Worm (Caenorhabditis elegans) whole organism, L4 larva: ENCODE data around the gene F11A10.6.

Experiments used
- F10B5.3 ChIP-seq: sonication (generic microtip); optimal IDR thresholded peaks from 2 replicates; lab custom pipeline; 2016; ENCODE audit warnings: mild to moderate bottlenecking, missing genetic modification characterization, missing compliant biosample characterization
- F26F4.8 ChIP-seq: fragments of 200-800 bp; sonication (Bioruptor generic); conservative IDR thresholded peaks from 2 replicates; pipeline ENCODE4 v1.3.6; 2022; ENCODE audit warnings: missing genetic modification characterization, missing compliant biosample characterization
- Y105C5A.15 ChIP-seq: fragments of 200-800 bp; sonication (Bioruptor generic); IDR thresholded peaks from 2 replicates; pipeline ENCODE4 v1.3.6; 2022; ENCODE audit warnings: missing genetic modification characterization, missing compliant biosample characterization
- ZK337.2 ChIP-seq: fragments of 200-800 bp; sonication (Bioruptor generic); IDR thresholded peaks from 2 replicates; pipeline ENCODE4 v1.3.6; 2022; ENCODE audit warnings: missing genetic modification reagents, missing genetic modification characterization, missing compliant biosample characterization
- aha-1 ChIP-seq: fragments of 150-350 bp; peaks from one replicate; lab custom pipeline; 2014; ENCODE audit warnings: missing biosample characterization, missing genetic modification characterization
- ceh-32 ChIP-seq: sonication (generic microtip); optimal IDR thresholded peaks from 2 replicates; lab custom pipeline; 2016; ENCODE audit warnings: mild to moderate bottlenecking, missing genetic modification characterization, missing compliant biosample characterization; ENCODE audit not compliant: poor library complexity
- ceh-44 ChIP-seq: fragments of 200-800 bp; sonication (Bioruptor generic); IDR thresholded peaks from 2 replicates; pipeline ENCODE4 v1.3.6; 2022; ENCODE audit warnings: missing genetic modification reagents, missing genetic modification characterization, missing compliant biosample characterization
- ces-1 ChIP-seq: fragments of 150-350 bp; sonication (generic microtip); optimal IDR thresholded peaks from 4 replicates; lab custom pipeline; 2014; ENCODE audit warnings: missing biosample characterization, missing genetic modification reagents, missing genetic modification characterization
- ctbp-1 ChIP-seq: fragments of 200-800 bp; sonication (Bioruptor generic); IDR thresholded peaks from 2 replicates; pipeline ENCODE4 v1.3.6; 2022; ENCODE audit warnings: missing genetic modification reagents, missing genetic modification characterization, missing compliant biosample characterization
- daf-12 ChIP-seq: fragments of 150-350 bp; optimal IDR thresholded peaks from 2 replicates; lab custom pipeline; 2014; ENCODE audit warnings: missing biosample characterization, missing genetic modification reagents, missing genetic modification characterization
- dmd-9 ChIP-seq: fragments of 200-800 bp; sonication (Bioruptor generic); IDR thresholded peaks from 2 replicates; pipeline ENCODE4 v1.3.6; 2022; ENCODE audit warnings: missing genetic modification reagents, missing genetic modification characterization, missing compliant biosample characterization
- dpl-1 ChIP-seq: fragments of 150-350 bp; optimal IDR thresholded peaks from 2 replicates; lab custom pipeline; 2014; ENCODE audit warnings: missing biosample characterization, missing genetic modification reagents, missing genetic modification characterization
- duxl-1 ChIP-seq: sonication (generic microtip); optimal IDR thresholded peaks from 2 replicates; lab custom pipeline; 2016; ENCODE audit warnings: mild to moderate bottlenecking, missing genetic modification characterization, moderate library complexity, missing compliant biosample characterization; ENCODE audit not compliant: poor library complexity
- gei-8 ChIP-seq: fragments of 200-800 bp; sonication (Bioruptor generic); optimal IDR thresholded peaks from 2 replicates; lab custom pipeline; 2018; ENCODE audit warnings: mild to moderate bottlenecking, missing genetic modification characterization, missing compliant biosample characterization
- hif-1 ChIP-seq, 2 experiments: sonication (generic microtip); optimal IDR thresholded peaks; 2 replicates each; lab custom pipeline; 2016 to 2017; ENCODE audit warnings: missing compliant biosample characterization in 2 of 2, missing genetic modification characterization in 2 of 2, missing genetic modification reagents in 2 of 2, missing genotype in 2 of 2, mild to moderate bottlenecking in 1 of 2
- hlh-11 ChIP-seq: fragments of 200-800 bp; sonication (Bioruptor generic); optimal IDR thresholded peaks from 2 replicates; lab custom pipeline; 2018; ENCODE audit warnings: mild to moderate bottlenecking, missing genetic modification characterization, missing compliant biosample characterization
- hlh-30 ChIP-seq: sonication (generic microtip); optimal IDR thresholded peaks from 2 replicates; lab custom pipeline; 2017; ENCODE audit warnings: antibody characterized with exemption, mild to moderate bottlenecking, missing genetic modification characterization, missing compliant biosample characterization; ENCODE audit not compliant: insufficient read depth
- jun-1 ChIP-seq: fragments of 150-350 bp; optimal IDR thresholded peaks from 2 replicates; lab custom pipeline; 2014; ENCODE audit warnings: missing biosample characterization, missing genetic modification reagents, missing genetic modification characterization
- lim-7 ChIP-seq: fragments of 200-800 bp; sonication (Bioruptor generic); IDR thresholded peaks from 2 replicates; pipeline ENCODE4 v1.3.6; 2022; ENCODE audit warnings: missing genetic modification characterization, missing compliant biosample characterization
- lin-1 ChIP-seq: fragments of 200-800 bp; sonication (Bioruptor generic); IDR thresholded peaks from 2 replicates; pipeline ENCODE4 v1.3.6; 2022; ENCODE audit warnings: missing genetic modification reagents, missing genetic modification characterization, missing compliant biosample characterization
- lin-13 ChIP-seq: fragments of 150-350 bp; optimal IDR thresholded peaks from 2 replicates; lab custom pipeline; 2014; ENCODE audit warnings: missing biosample characterization, missing genetic modification reagents, missing genetic modification characterization
- lin-15B ChIP-seq: fragments of 150-350 bp; sonication (generic microtip); optimal IDR thresholded peaks from 3 replicates; lab custom pipeline; 2014; ENCODE audit warnings: missing biosample characterization, missing genetic modification characterization
- lin-29 ChIP-seq: fragments of 200-800 bp; sonication (Bioruptor generic); IDR thresholded peaks from 2 replicates; pipeline ENCODE4 v1.3.6; 2022; ENCODE audit warnings: missing genetic modification reagents, missing genetic modification characterization, missing compliant biosample characterization
- lir-3 ChIP-seq: sonication (generic microtip); optimal IDR thresholded peaks from 2 replicates; lab custom pipeline; 2016; ENCODE audit warnings: mild to moderate bottlenecking, missing genetic modification characterization, missing compliant biosample characterization
- mdt-29 ChIP-seq: fragments of 200-800 bp; sonication (Bioruptor generic); IDR thresholded peaks from 2 replicates; pipeline ENCODE4 v1.3.6; 2022; ENCODE audit warnings: missing genetic modification reagents, missing genetic modification characterization, missing compliant biosample characterization
- mep-1 ChIP-seq: fragments of 150-350 bp; sonication (generic microtip); optimal IDR thresholded peaks from 3 replicates; lab custom pipeline; 2014; ENCODE audit warnings: missing biosample characterization, missing genetic modification characterization
- mes-2 ChIP-seq: sonication (generic microtip); optimal IDR thresholded peaks from 2 replicates; lab custom pipeline; 2016; ENCODE audit warnings: missing genotype, mild to moderate bottlenecking, missing genetic modification characterization, missing compliant biosample characterization; ENCODE audit not compliant: poor library complexity, severe bottlenecking
- mxl-3 ChIP-seq: fragments of 200-800 bp; sonication (Bioruptor generic); optimal IDR thresholded peaks from 2 replicates; lab custom pipeline; 2018; ENCODE audit warnings: mild to moderate bottlenecking, missing genetic modification characterization, missing compliant biosample characterization
- nhr-237 ChIP-seq: sonication (generic microtip); optimal IDR thresholded peaks from 2 replicates; lab custom pipeline; 2017; ENCODE audit warnings: missing biosample characterization, missing genetic modification characterization
- nhr-25 ChIP-seq: sonication (generic microtip); optimal IDR thresholded peaks from 2 replicates; lab custom pipeline; 2017; ENCODE audit warnings: missing genetic modification characterization, mild to moderate bottlenecking, missing compliant biosample characterization, antibody characterized with exemption, moderate library complexity, borderline replicate concordance; ENCODE audit not compliant: insufficient read depth
- nhr-48 ChIP-seq: sonication (generic microtip); optimal IDR thresholded peaks from 2 replicates; lab custom pipeline; 2016; ENCODE audit warnings: mild to moderate bottlenecking, missing genetic modification characterization, missing compliant biosample characterization
- nhr-76 ChIP-seq: fragments of 150-350 bp; optimal IDR thresholded peaks from 2 replicates; lab custom pipeline; 2014; ENCODE audit warnings: missing biosample characterization, missing genetic modification characterization
- pha-4 ChIP-seq, 2 experiments: fragments of 150-350 bp in 1 of 2; fragments of 200-800 bp in 1 of 2; sonication (Bioruptor generic) in 1 of 2; IDR thresholded peaks in 1 of 2; optimal IDR thresholded peaks in 1 of 2; 2 replicates each; pipeline versions ENCODE4 v1.3.6 to Lab custom; 2014 to 2022; ENCODE audit warnings: missing genetic modification characterization in 2 of 2, missing genetic modification reagents in 2 of 2, missing biosample characterization in 1 of 2, missing compliant biosample characterization in 1 of 2
- php-3 ChIP-seq: fragments of 200-800 bp; sonication (Bioruptor generic); IDR thresholded peaks from 2 replicates; pipeline ENCODE4 v1.3.6; 2022; ENCODE audit warnings: missing genetic modification reagents, missing genetic modification characterization, missing compliant biosample characterization
- rbr-2 ChIP-seq: sonication (generic microtip); optimal IDR thresholded peaks from 2 replicates; lab custom pipeline; 2016; ENCODE audit warnings: missing genotype, missing genetic modification characterization, missing compliant biosample characterization
- set-16 ChIP-seq: fragments of 200-800 bp; sonication (Bioruptor generic); IDR thresholded peaks from 2 replicates; pipeline ENCODE4 v1.3.6; 2022; ENCODE audit warnings: missing genetic modification reagents, missing genetic modification characterization, missing compliant biosample characterization
- tag-97 ChIP-seq: fragments of 200-800 bp; sonication (Bioruptor generic); IDR thresholded peaks from 2 replicates; pipeline ENCODE4 v1.3.6; 2022; ENCODE audit warnings: missing genetic modification characterization, missing compliant biosample characterization
- tra-1 ChIP-seq: fragments of 200-800 bp; sonication (Bioruptor generic); IDR thresholded peaks from 2 replicates; pipeline ENCODE4 v1.3.6; 2022; ENCODE audit warnings: missing genetic modification reagents, missing genetic modification characterization, missing compliant biosample characterization
- unc-62 ChIP-seq, 3 experiments: fragments of 150-350 bp in 1 of 3; sonication (generic microtip); optimal IDR thresholded peaks in 2 of 3; peaks in 1 of 3; 1 replicate in 1 of 3; 2 replicates in 2 of 3; lab custom pipeline; 2014 to 2017; ENCODE audit warnings: missing biosample characterization in 3 of 3, missing genetic modification characterization in 3 of 3, missing genetic modification reagents in 3 of 3, missing genotype in 1 of 3
- zip-2 ChIP-seq: fragments of 150-350 bp; optimal IDR thresholded peaks from 2 replicates; lab custom pipeline; 2014; ENCODE audit warnings: missing biosample characterization, missing genetic modification characterization
- ztf-11 ChIP-seq: fragments of 150-350 bp; optimal IDR thresholded peaks from 2 replicates; lab custom pipeline; 2014; ENCODE audit warnings: missing biosample characterization, missing genetic modification characterization
- ztf-7 ChIP-seq: fragments of 150-350 bp; optimal IDR thresholded peaks from 2 replicates; lab custom pipeline; 2014; ENCODE audit warnings: missing biosample characterization, missing genetic modification characterization

The F11A10.6 gene

DNA sequence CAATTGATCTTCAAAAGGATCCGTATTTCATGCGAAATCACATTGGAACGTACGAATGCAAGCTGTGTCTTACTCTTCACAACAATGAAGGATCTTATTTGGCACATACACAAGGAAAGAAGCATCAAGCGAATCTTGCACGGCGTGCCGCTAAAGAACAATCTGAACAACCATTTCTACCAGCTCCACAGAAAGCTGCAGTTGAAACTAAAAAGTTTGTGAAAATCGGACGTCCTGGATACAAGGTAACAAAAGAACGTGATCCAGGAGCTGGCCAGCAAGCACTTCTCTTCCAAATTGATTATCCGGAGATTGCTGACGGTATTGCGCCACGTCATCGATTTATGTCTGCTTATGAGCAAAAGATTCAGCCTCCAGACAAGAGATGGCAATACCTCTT, 4.9 kb downstream of the F11A10.6 start:
- TF ChIP-seq tra-1 (no peak), set-16 (GFP tag; lab: Robert Waterston, UW) (no peak), unc-62 (GFP tag; optimal IDR thresholded peaks at IDR 0.05 in 1 of 2; lab: Kevin White, UChicago) (peak in 1 of 2 experiments; percentile 92), unc-62 (tag; optimal IDR thresholded peaks at IDR 0.05; lab: Kevin White, UChicago) (no peak), nhr-76 (tag; lab: Kevin White, UChicago) (no peak), daf-12 (tag; lab: Kevin White, UChicago) (no peak), mdt-29 (GFP tag; lab: Robert Waterston, UW) (no peak), nhr-48 (tag; lab: Kevin White, UChicago) (no peak)

- TF ChIP-seq daf-12 (tag; lab: Kevin White, UChicago): no peak
- 0 out of 2 replicates have a peak, but pooled peaks have one; percentile 11 for TF ChIP-seq pha-4 (GFP tag; IDR thresholded peaks at IDR 0.05; lab: Robert Waterston, UW)
- TF ChIP-seq pha-4 (tag; optimal IDR thresholded peaks at IDR 0.05; lab: Kevin White, UChicago): no peak
- no peak for TF ChIP-seq php-3 (GFP tag; lab: Robert Waterston, UW)
- TF ChIP-seq nhr-237 (tag; lab: Kevin White, UChicago): no peak
- no peak for TF ChIP-seq tag-97 (GFP tag; lab: Robert Waterston, UW)
- TF ChIP-seq lir-3: no peak
- TF ChIP-seq aha-1: peak; percentile 71
- TF ChIP-seq Y105C5A.15: no peak
- TF ChIP-seq ctbp-1 (GFP tag; lab: Robert Waterston, UW): no peak
- no peak for TF ChIP-seq ZK337.2
- no peak for TF ChIP-seq lin-13 (GFP tag; lab: Kevin White, UChicago)
Measured at ce11 chrIV:12084178-12084577, 5.3 kb downstream of the F11A10.6 start, which contains the start of gene repo-1. TSS of gene repo-1 (plus strand) at chrIV:12084478.

DNA sequence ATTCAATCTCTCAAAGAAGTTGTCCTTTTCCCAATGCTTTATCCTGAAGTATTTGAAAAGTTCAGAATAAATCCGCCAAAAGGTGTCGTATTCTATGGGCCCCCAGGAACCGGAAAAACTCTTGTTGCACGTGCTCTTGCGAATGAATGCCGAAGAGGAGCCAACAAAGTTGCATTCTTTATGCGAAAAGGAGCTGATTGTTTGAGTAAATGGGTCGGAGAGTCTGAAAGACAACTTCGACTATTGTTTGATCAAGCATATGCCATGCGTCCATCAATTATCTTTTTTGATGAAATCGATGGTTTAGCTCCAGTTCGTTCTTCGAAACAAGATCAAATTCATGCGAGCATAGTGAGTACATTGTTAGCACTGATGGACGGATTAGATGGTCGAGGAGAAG, 8.6 kb downstream of the F11A10.6 start:
- TF ChIP-seq unc-62 (GFP tag; optimal IDR thresholded peaks at IDR 0.05 in 1 of 2; lab: Kevin White, UChicago) (peak in 1 of 2 experiments; percentile 63), unc-62 (tag; optimal IDR thresholded peaks at IDR 0.05; lab: Kevin White, UChicago) (no peak), ztf-7 (tag; lab: Kevin White, UChicago) (no peak)
- TF ChIP-seq, all 104 proteins: peak for 1

DNA sequence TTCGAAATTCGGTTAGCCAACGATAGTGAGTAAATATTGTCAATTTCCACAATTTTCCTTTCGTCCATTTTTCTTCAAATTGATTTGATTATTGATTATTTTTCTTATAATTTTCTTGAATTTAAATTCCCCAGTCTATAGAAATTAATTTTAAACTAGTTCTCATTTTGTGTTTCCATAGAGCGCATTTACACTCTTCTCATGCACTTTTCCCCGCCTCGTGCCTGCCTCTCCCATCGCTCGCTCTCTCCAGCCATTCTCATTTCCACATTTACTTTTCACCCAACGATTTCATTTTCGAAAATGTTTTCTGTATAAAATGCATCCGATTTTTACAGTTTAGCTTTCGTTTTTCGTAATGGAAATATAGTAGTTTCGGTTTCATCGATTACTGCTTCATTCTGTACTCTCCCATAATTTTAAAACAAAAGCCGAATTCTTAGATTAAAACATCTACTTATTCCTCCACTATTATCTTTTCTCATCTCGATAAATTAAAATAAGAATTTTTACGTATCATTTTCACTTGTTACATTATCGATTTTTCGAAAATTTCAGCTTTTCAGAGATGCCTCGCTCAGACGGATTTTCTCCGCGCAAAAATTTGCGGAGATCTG, 10.4 kb downstream of the F11A10.6 start, which contains the start of gene lex-1:
TSS of gene lex-1 (plus strand) at position 567 of the 617 bp plus-strand sequence.
- TF ChIP-seq Y105C5A.15: no peak
- no peak for TF ChIP-seq php-3 (GFP tag; lab: Robert Waterston, UW)
- TF ChIP-seq dmd-9 (GFP tag; lab: Robert Waterston, UW): no peak
- no peak for TF ChIP-seq lin-13 (GFP tag; lab: Kevin White, UChicago)
- no peak for TF ChIP-seq duxl-1 (tag; lab: Kevin White, UChicago)
- TF ChIP-seq dpl-1: peak; percentile 69
- TF ChIP-seq rbr-2: no peak
- TF ChIP-seq unc-62 (GFP tag; optimal IDR thresholded peaks at IDR 0.05 in 1 of 2; lab: Kevin White, UChicago): no peak
- TF ChIP-seq unc-62 (tag; optimal IDR thresholded peaks at IDR 0.05; lab: Kevin White, UChicago): no peak
- no peak for TF ChIP-seq F26F4.8 (GFP tag; lab: Robert Waterston, UW)
- TF ChIP-seq lim-7: no peak
- no peak for TF ChIP-seq mes-2 (tag; lab: Kevin White, UChicago)
- TF ChIP-seq hlh-30: peak; percentile 90
- peak in 1 of 2 experiments; percentile 1 for TF ChIP-seq hif-1 (tag; optimal IDR thresholded peaks at IDR 0.05; lab: Kevin White, UChicago)
- no peak for TF ChIP-seq lin-29 (GFP tag; lab: Robert Waterston, UW)
- no peak for TF ChIP-seq mxl-3 (GFP tag; lab: Kevin White, UChicago)
- no peak for TF ChIP-seq zip-2 (tag; lab: Kevin White, UChicago)
- no peak for TF ChIP-seq ceh-32 (tag; lab: Kevin White, UChicago)
- TF ChIP-seq tra-1: no peak
- no peak for TF ChIP-seq nhr-25
- TF ChIP-seq ces-1 (GFP tag; lab: Kevin White, UChicago): no peak
- TF ChIP-seq ztf-11: no peak
- no peak for TF ChIP-seq nhr-76 (tag; lab: Kevin White, UChicago)
- no peak for TF ChIP-seq lin-1 (GFP tag; lab: Robert Waterston, UW)
- TF ChIP-seq mep-1 (tag; lab: Kevin White, UChicago): peak; percentile 46
- no peak for TF ChIP-seq lin-15B (tag; lab: Kevin White, UChicago)
- TF ChIP-seq hlh-11 (tag; lab: Kevin White, UChicago): no peak
- no peak for TF ChIP-seq jun-1 (tag; lab: Kevin White, UChicago)
- no peak for TF ChIP-seq F10B5.3 (tag; lab: Kevin White, UChicago)
- no peak for TF ChIP-seq ceh-44 (GFP tag; lab: Robert Waterston, UW)
- TF ChIP-seq gei-8: no peak
